Worm (Caenorhabditis elegans) whole organism, L4 larva: ENCODE results near the gene F36D3.16.
"Not testable (repeated sequence)": the region's sequence is repeated elsewhere in the genome, so short reads cannot be mapped to it uniquely, and the experiment has no call there.

Experiments
- F37D6.2 ChIP-seq: sonication (generic microtip); optimal IDR thresholded peaks from 2 replicates; lab custom pipeline; 2016; ENCODE audit warnings: mild to moderate bottlenecking, missing genetic modification characterization, missing compliant biosample characterization
- R02D3.7 ChIP-seq: fragments of 150-350 bp; sonication (generic microtip); optimal IDR thresholded peaks from 3 replicates; lab custom pipeline; 2014; ENCODE audit warnings: missing biosample characterization, missing genetic modification characterization
- T20F7.1 ChIP-seq: fragments of 200-800 bp; sonication (Bioruptor generic); optimal IDR thresholded peaks from 2 replicates; lab custom pipeline; 2018; ENCODE audit warnings: mild to moderate bottlenecking, missing genetic modification characterization, missing compliant biosample characterization
- Y5F2A.4 ChIP-seq: fragments of 200-800 bp; sonication (Bioruptor generic); optimal IDR thresholded peaks from 2 replicates; lab custom pipeline; 2018; ENCODE audit warnings: mild to moderate bottlenecking, missing genetic modification characterization, missing compliant biosample characterization
- ama-1 ChIP-seq: fragments of 150-350 bp; optimal IDR thresholded peaks from 2 replicates; lab custom pipeline; 2014; ENCODE audit warnings: inconsistent platforms, mixed read lengths
- arid-1 ChIP-seq: fragments of 200-800 bp; sonication (Bioruptor generic); conservative IDR thresholded peaks from 2 replicates; pipeline ENCODE4 v1.3.6; 2022; ENCODE audit warnings: missing genetic modification reagents, missing genetic modification characterization, missing compliant biosample characterization
- ceh-32 ChIP-seq: sonication (generic microtip); optimal IDR thresholded peaks from 2 replicates; lab custom pipeline; 2016; ENCODE audit warnings: mild to moderate bottlenecking, missing genetic modification characterization, missing compliant biosample characterization; ENCODE audit not compliant: poor library complexity
- ceh-44 ChIP-seq: fragments of 200-800 bp; sonication (Bioruptor generic); IDR thresholded peaks from 2 replicates; pipeline ENCODE4 v1.3.6; 2022; ENCODE audit warnings: missing genetic modification reagents, missing genetic modification characterization, missing compliant biosample characterization
- ceh-62 ChIP-seq: sonication (generic microtip); optimal IDR thresholded peaks from 2 replicates; lab custom pipeline; 2017; ENCODE audit warnings: missing biosample characterization, missing genetic modification characterization
- ceh-82 ChIP-seq: sonication (generic microtip); optimal IDR thresholded peaks from 2 replicates; lab custom pipeline; 2017; ENCODE audit warnings: missing biosample characterization, missing genetic modification characterization
- cey-2 ChIP-seq: sonication (generic microtip); optimal IDR thresholded peaks from 3 replicates; lab custom pipeline; 2017; ENCODE audit warnings: missing genetic modification characterization, mild to moderate bottlenecking, missing compliant biosample characterization, antibody characterized with exemption, borderline replicate concordance; ENCODE audit not compliant: insufficient read depth
- daf-12 ChIP-seq: fragments of 150-350 bp; optimal IDR thresholded peaks from 2 replicates; lab custom pipeline; 2014; ENCODE audit warnings: missing biosample characterization, missing genetic modification reagents, missing genetic modification characterization
- daf-19 ChIP-seq: fragments of 200-800 bp; sonication (Bioruptor generic); conservative IDR thresholded peaks from 2 replicates; pipeline ENCODE4 v1.3.6; 2022; ENCODE audit warnings: missing genetic modification characterization, missing compliant biosample characterization
- daf-8 ChIP-seq: fragments of 200-800 bp; sonication (Bioruptor generic); IDR thresholded peaks from 2 replicates; pipeline ENCODE4 v1.3.6; 2022; ENCODE audit warnings: missing genetic modification characterization, missing compliant biosample characterization
- dmd-9 ChIP-seq: fragments of 200-800 bp; sonication (Bioruptor generic); IDR thresholded peaks from 2 replicates; pipeline ENCODE4 v1.3.6; 2022; ENCODE audit warnings: missing genetic modification reagents, missing genetic modification characterization, missing compliant biosample characterization
- duxl-1 ChIP-seq: sonication (generic microtip); optimal IDR thresholded peaks from 2 replicates; lab custom pipeline; 2016; ENCODE audit warnings: mild to moderate bottlenecking, missing genetic modification characterization, moderate library complexity, missing compliant biosample characterization; ENCODE audit not compliant: poor library complexity
- dve-1 ChIP-seq: sonication (generic microtip); optimal IDR thresholded peaks from 2 replicates; lab custom pipeline; 2017; ENCODE audit warnings: antibody characterized with exemption, mild to moderate bottlenecking, missing genetic modification characterization, missing compliant biosample characterization; ENCODE audit not compliant: insufficient read depth
- fos-1 ChIP-seq: fragments of 150-350 bp; optimal IDR thresholded peaks from 2 replicates; lab custom pipeline; 2014; ENCODE audit warnings: missing biosample characterization, missing genetic modification characterization
- hif-1 ChIP-seq, 2 experiments: sonication (generic microtip); optimal IDR thresholded peaks; 2 replicates each; lab custom pipeline; 2016 to 2017; ENCODE audit warnings: missing compliant biosample characterization in 2 of 2, missing genetic modification characterization in 2 of 2, missing genetic modification reagents in 2 of 2, missing genotype in 2 of 2, mild to moderate bottlenecking in 1 of 2
- hlh-30 ChIP-seq: sonication (generic microtip); optimal IDR thresholded peaks from 2 replicates; lab custom pipeline; 2017; ENCODE audit warnings: antibody characterized with exemption, mild to moderate bottlenecking, missing genetic modification characterization, missing compliant biosample characterization; ENCODE audit not compliant: insufficient read depth
- hmg-1.1 ChIP-seq: fragments of 200-800 bp; sonication (Bioruptor generic); IDR thresholded peaks from 2 replicates; pipeline ENCODE4 v1.3.6; 2022; ENCODE audit warnings: missing genetic modification reagents, missing genetic modification characterization, missing compliant biosample characterization
- lin-1 ChIP-seq: fragments of 200-800 bp; sonication (Bioruptor generic); IDR thresholded peaks from 2 replicates; pipeline ENCODE4 v1.3.6; 2022; ENCODE audit warnings: missing genetic modification reagents, missing genetic modification characterization, missing compliant biosample characterization
- lin-38 ChIP-seq: fragments of 200-800 bp; sonication (Bioruptor generic); IDR thresholded peaks from 2 replicates; pipeline ENCODE4 v1.3.6; 2022; ENCODE audit warnings: missing genetic modification reagents, missing genetic modification characterization, missing compliant biosample characterization
- madf-5 ChIP-seq, 2 experiments: fragments of 200-800 bp; sonication (Bioruptor generic); IDR thresholded peaks; 2 replicates each; pipeline ENCODE4 v1.3.6; 2022; ENCODE audit warnings: missing compliant biosample characterization in 2 of 2, missing genetic modification characterization in 2 of 2
- mdt-29 ChIP-seq: fragments of 200-800 bp; sonication (Bioruptor generic); IDR thresholded peaks from 2 replicates; pipeline ENCODE4 v1.3.6; 2022; ENCODE audit warnings: missing genetic modification reagents, missing genetic modification characterization, missing compliant biosample characterization
- mes-2 ChIP-seq: sonication (generic microtip); optimal IDR thresholded peaks from 2 replicates; lab custom pipeline; 2016; ENCODE audit warnings: missing genotype, mild to moderate bottlenecking, missing genetic modification characterization, missing compliant biosample characterization; ENCODE audit not compliant: poor library complexity, severe bottlenecking
- mxl-3 ChIP-seq: fragments of 200-800 bp; sonication (Bioruptor generic); optimal IDR thresholded peaks from 2 replicates; lab custom pipeline; 2018; ENCODE audit warnings: mild to moderate bottlenecking, missing genetic modification characterization, missing compliant biosample characterization
- nhr-41 ChIP-seq: fragments of 200-800 bp; sonication (Bioruptor generic); IDR thresholded peaks from 2 replicates; pipeline ENCODE4 v1.3.6; 2022; ENCODE audit warnings: missing genetic modification reagents, missing genetic modification characterization, missing compliant biosample characterization
- nhr-48 ChIP-seq: sonication (generic microtip); optimal IDR thresholded peaks from 2 replicates; lab custom pipeline; 2016; ENCODE audit warnings: mild to moderate bottlenecking, missing genetic modification characterization, missing compliant biosample characterization
- php-3 ChIP-seq: fragments of 200-800 bp; sonication (Bioruptor generic); IDR thresholded peaks from 2 replicates; pipeline ENCODE4 v1.3.6; 2022; ENCODE audit warnings: missing genetic modification reagents, missing genetic modification characterization, missing compliant biosample characterization
- pqm-1 ChIP-seq: sonication (generic microtip); optimal IDR thresholded peaks from 2 replicates; lab custom pipeline; 2017; ENCODE audit warnings: missing biosample characterization, missing genetic modification characterization
- sdz-12 ChIP-seq: fragments of 200-800 bp; sonication (Bioruptor generic); optimal IDR thresholded peaks from 2 replicates; lab custom pipeline; 2018; ENCODE audit warnings: mild to moderate bottlenecking, missing genetic modification characterization, missing compliant biosample characterization
- snpc-4 ChIP-seq: fragments of 150-350 bp; optimal IDR thresholded peaks from 2 replicates; lab custom pipeline; 2014; ENCODE audit warnings: missing biosample characterization, missing genetic modification characterization
- unc-62 ChIP-seq, 3 experiments: fragments of 150-350 bp in 1 of 3; sonication (generic microtip); optimal IDR thresholded peaks in 2 of 3; peaks in 1 of 3; 1 replicate in 1 of 3; 2 replicates in 2 of 3; lab custom pipeline; 2014 to 2017; ENCODE audit warnings: missing biosample characterization in 3 of 3, missing genetic modification characterization in 3 of 3, missing genetic modification reagents in 3 of 3, missing genotype in 1 of 3
- zfp-2 ChIP-seq: sonication (generic microtip); optimal IDR thresholded peaks from 2 replicates; lab custom pipeline; 2016; ENCODE audit warnings: mild to moderate bottlenecking, missing genetic modification characterization, missing compliant biosample characterization
- zfp-3 ChIP-seq: fragments of 200-800 bp; sonication (Bioruptor generic); conservative IDR thresholded peaks from 2 replicates; pipeline ENCODE4 v1.3.6; 2022; ENCODE audit warnings: missing genetic modification reagents, missing genetic modification characterization, missing compliant biosample characterization
- zip-11 ChIP-seq: fragments of 200-800 bp; sonication (Bioruptor generic); IDR thresholded peaks from 2 replicates; pipeline ENCODE4 v1.3.6; 2022; ENCODE audit warnings: missing genetic modification characterization, missing compliant biosample characterization

Gene F36D3.16

ce11 chrV:16503164-16503563 is 24.7 kb upstream of the F36D3.16 start, which contains the start of gene F36D3.14:
Gene F36D3.14, minus strand, starts transcription at chrV:16503264.
- no peak for TF ChIP-seq madf-5 (GFP tag; IDR thresholded peaks at IDR 0.05; lab: Robert Waterston, UW)
- TF ChIP-seq unc-62 (GFP tag; optimal IDR thresholded peaks at IDR 0.05 in 1 of 2; lab: Kevin White, UChicago): peak in 1 of 2 experiments; percentile 29
- TF ChIP-seq unc-62 (tag; optimal IDR thresholded peaks at IDR 0.05; lab: Kevin White, UChicago): no peak
- TF ChIP-seq, all 104 proteins: peak for 1

- no peak for TF ChIP-seq dve-1 (tag; lab: Kevin White, UChicago)
These were observed 22.1 kb upstream of the F36D3.16 start, which contains the start of gene nhr-54 for ce11 chrV:16505828-16506227. Gene nhr-54, minus strand, starts transcription at chrV:16505928.

DNA sequence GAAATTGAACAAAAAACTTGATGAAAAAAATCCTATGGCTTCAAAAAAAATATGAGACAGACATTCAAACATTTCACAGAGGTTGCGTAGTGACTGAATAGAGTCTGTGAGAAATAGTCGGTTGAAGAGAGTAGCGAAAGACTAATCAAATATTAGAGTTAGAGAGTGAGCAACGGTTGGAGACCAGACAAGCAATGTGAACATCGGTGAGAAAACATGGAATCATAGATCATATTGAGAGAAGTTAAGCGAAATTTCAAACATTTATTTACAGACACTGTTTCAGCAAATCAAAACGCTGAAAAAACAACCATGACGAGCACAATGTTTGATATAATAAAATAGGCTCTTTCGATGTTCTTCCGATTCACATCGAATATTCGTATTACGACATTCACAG is 21.2 kb upstream of the F36D3.16 start:
- TF ChIP-seq nhr-41 (GFP tag; lab: Robert Waterston, UW) (no peak), unc-62 (GFP tag; optimal IDR thresholded peaks at IDR 0.05 in 1 of 2; lab: Kevin White, UChicago) (peak in 1 of 2 experiments; percentile 94), unc-62 (tag; optimal IDR thresholded peaks at IDR 0.05; lab: Kevin White, UChicago) (no peak)
- TF ChIP-seq, all 104 proteins: peak for 1

- TF ChIP-seq Y5F2A.4 (GFP tag; lab: Kevin White, UChicago): no peak
- no peak for TF ChIP-seq mdt-29 (GFP tag; lab: Robert Waterston, UW)
- TF ChIP-seq cey-2 (tag; lab: Kevin White, UChicago): no peak
- no peak for TF ChIP-seq lin-38 (GFP tag; lab: Robert Waterston, UW)
- TF ChIP-seq dve-1 (tag; lab: Kevin White, UChicago): no peak
- no peak for TF ChIP-seq nhr-48 (tag; lab: Kevin White, UChicago)
- no peak for TF ChIP-seq ceh-44 (GFP tag; lab: Robert Waterston, UW)
- no peak for TF ChIP-seq zfp-2 (tag; lab: Kevin White, UChicago)
- TF ChIP-seq daf-19: no peak
- TF ChIP-seq hmg-1.1: no peak
- no peak for TF ChIP-seq mxl-3 (GFP tag; lab: Kevin White, UChicago)
- TF ChIP-seq fos-1 (tag; lab: Kevin White, UChicago): no peak
- no peak for TF ChIP-seq ceh-62
- no peak for TF ChIP-seq lin-1 (GFP tag; lab: Robert Waterston, UW)
- no peak for TF ChIP-seq zfp-3
- TF ChIP-seq R02D3.7 (tag; lab: Kevin White, UChicago): no peak
These were observed 19.2 kb upstream of the F36D3.16 start, which contains the start of gene srr-3 for ce11 chrV:16508667-16509066. Gene srr-3, minus strand, starts transcription at chrV:16508767.

DNA sequence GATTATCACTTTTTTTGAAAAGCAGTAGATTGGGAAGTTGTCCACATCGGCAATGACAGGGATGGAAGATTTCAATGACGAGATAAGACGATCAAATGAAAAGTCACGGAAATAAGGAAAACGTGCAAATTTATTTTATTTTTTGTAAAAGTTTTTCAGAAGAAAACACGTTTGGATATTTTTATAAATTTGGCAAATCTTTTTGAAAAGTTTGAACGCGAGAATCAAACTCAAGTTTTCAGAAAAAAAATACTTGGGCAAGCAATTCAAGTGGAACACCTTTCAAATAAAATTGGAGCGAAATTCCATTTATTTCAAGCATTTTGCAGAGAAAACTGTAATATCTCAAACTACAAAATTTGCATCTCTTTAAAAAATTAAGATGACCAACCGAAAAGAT is 12.8 kb upstream of the F36D3.16 start, which contains the start of gene F36D3.5:
Gene F36D3.5 (minus strand): TSS at position 101 of the 400 bp plus-strand sequence.
- TF ChIP-seq ceh-82 (tag; lab: Kevin White, UChicago); daf-12; php-3 (GFP tag; lab: Robert Waterston, UW): not testable (repeated sequence)

ce11 chrV:16517619-16518018 is 10.3 kb upstream of the F36D3.16 start, which contains the start of gene F36D3.4:
Gene F36D3.4, minus strand, starts transcription at chrV:16517719.
- no peak for TF ChIP-seq dmd-9 (GFP tag; lab: Robert Waterston, UW)
- TF ChIP-seq arid-1 (GFP tag; lab: Robert Waterston, UW): no peak
- no peak for TF ChIP-seq snpc-4 (tag; lab: Kevin White, UChicago)
- no peak for TF ChIP-seq zip-11
- TF ChIP-seq sdz-12: no peak
- TF ChIP-seq ama-1 (lab: Kevin White, UChicago): no peak
- no peak for TF ChIP-seq mes-2 (tag; lab: Kevin White, UChicago)
- no peak for TF ChIP-seq T20F7.1 (GFP tag; lab: Kevin White, UChicago)
- TF ChIP-seq ceh-32 (tag; lab: Kevin White, UChicago): no peak
- TF ChIP-seq ceh-82 (tag; lab: Kevin White, UChicago): no peak
- no peak for TF ChIP-seq duxl-1
- TF ChIP-seq fos-1 (tag; lab: Kevin White, UChicago): no peak
- no peak for TF ChIP-seq hif-1 (tag; optimal IDR thresholded peaks at IDR 0.05; lab: Kevin White, UChicago)
- no peak for TF ChIP-seq nhr-41 (GFP tag; lab: Robert Waterston, UW)
- TF ChIP-seq pqm-1 (tag; lab: Kevin White, UChicago): no peak
- TF ChIP-seq hlh-30 (tag; lab: Kevin White, UChicago): no peak
- TF ChIP-seq F37D6.2 (tag; lab: Kevin White, UChicago): no peak
- TF ChIP-seq daf-8 (GFP tag; lab: Robert Waterston, UW): no peak
- TF ChIP-seq, all 104 proteins: peak for 0
